Worm (Caenorhabditis elegans) whole organism, young adult: ENCODE results near the gene era-1.

Experiments
- B0261.1 ChIP-seq: sonication (generic microtip); optimal IDR thresholded peaks from 2 replicates; lab custom pipeline; 2016; ENCODE audit warnings: mild to moderate bottlenecking, missing genetic modification characterization, moderate library complexity, missing compliant biosample characterization
- F57A8.1 ChIP-seq: fragments of 200-800 bp; sonication (Bioruptor generic); optimal IDR thresholded peaks from 2 replicates; lab custom pipeline; 2018; ENCODE audit warnings: mild to moderate bottlenecking, missing genetic modification characterization, moderate library complexity, missing compliant biosample characterization
- F57C9.4 ChIP-seq: sonication (generic microtip); optimal IDR thresholded peaks from 2 replicates; lab custom pipeline; 2017; ENCODE audit warnings: mild to moderate bottlenecking, missing genetic modification characterization, missing compliant biosample characterization
- T07F8.4 ChIP-seq: sonication (generic microtip); optimal IDR thresholded peaks from 2 replicates; lab custom pipeline; 2016; ENCODE audit warnings: mild to moderate bottlenecking, missing genetic modification characterization, moderate library complexity, missing compliant biosample characterization
- T26A5.8 ChIP-seq: sonication (generic microtip); optimal IDR thresholded peaks from 2 replicates; lab custom pipeline; 2016; ENCODE audit warnings: missing genetic modification characterization, missing compliant biosample characterization
- Y56A3A.18 ChIP-seq: fragments of 200-800 bp; sonication (Bioruptor generic); IDR thresholded peaks from 2 replicates; pipeline ENCODE4 v1.3.6; 2022; ENCODE audit warnings: missing genetic modification reagents, missing genetic modification characterization, missing compliant biosample characterization
- Y67H2A.10 ChIP-seq: fragments of 200-800 bp; sonication (Bioruptor generic); conservative IDR thresholded peaks from 2 replicates; pipeline ENCODE4 v1.3.6; 2022; ENCODE audit warnings: missing genetic modification reagents, missing genetic modification characterization, missing compliant biosample characterization
- Y79H2A.3 ChIP-seq: fragments of 200-800 bp; sonication (Bioruptor generic); conservative IDR thresholded peaks from 2 replicates; pipeline ENCODE4 v1.3.6; 2022; ENCODE audit warnings: missing genetic modification reagents, missing genetic modification characterization, missing compliant biosample characterization
- ZK185.1 ChIP-seq: sonication (generic microtip); optimal IDR thresholded peaks from 2 replicates; lab custom pipeline; 2016; ENCODE audit warnings: mild to moderate bottlenecking, missing genetic modification characterization, missing compliant biosample characterization; ENCODE audit not compliant: poor library complexity, severe bottlenecking
- akir-1 ChIP-seq: fragments of 200-800 bp; sonication (Bioruptor generic); optimal IDR thresholded peaks from 2 replicates; lab custom pipeline; 2018; ENCODE audit warnings: mild to moderate bottlenecking, missing genetic modification characterization, moderate library complexity, missing compliant biosample characterization
- aptf-2 ChIP-seq: fragments of 200-800 bp; sonication (Bioruptor generic); conservative IDR thresholded peaks from 2 replicates; pipeline ENCODE4 v1.3.6; 2022; ENCODE audit warnings: missing genetic modification reagents, missing genetic modification characterization, missing compliant biosample characterization
- attf-3 ChIP-seq: fragments of 200-800 bp; sonication (Bioruptor generic); conservative IDR thresholded peaks from 2 replicates; pipeline ENCODE4 v1.3.6; 2022; ENCODE audit warnings: missing genetic modification reagents, missing genetic modification characterization, missing compliant biosample characterization
- attf-5 ChIP-seq: fragments of 200-800 bp; sonication (Bioruptor generic); optimal IDR thresholded peaks from 2 replicates; lab custom pipeline; 2018; ENCODE audit warnings: mild to moderate bottlenecking, missing genetic modification characterization, missing compliant biosample characterization
- bed-2 ChIP-seq: fragments of 200-800 bp; sonication (Bioruptor generic); IDR thresholded peaks from 2 replicates; pipeline ENCODE4 v1.3.6; 2022; ENCODE audit warnings: missing genetic modification reagents, missing genetic modification characterization, missing compliant biosample characterization
- ceh-27 ChIP-seq: fragments of 200-800 bp; sonication (Bioruptor generic); optimal IDR thresholded peaks from 2 replicates; lab custom pipeline; 2018; ENCODE audit warnings: mild to moderate bottlenecking, missing genetic modification characterization, moderate library complexity, missing compliant biosample characterization
- efl-1 ChIP-seq: fragments of 150-350 bp; optimal IDR thresholded peaks from 2 replicates; lab custom pipeline; 2014; ENCODE audit warnings: missing biosample characterization, missing genetic modification reagents, missing genetic modification characterization
- egrh-3 ChIP-seq: fragments of 200-800 bp; sonication (Bioruptor generic); IDR thresholded peaks from 2 replicates; pipeline ENCODE4 v1.3.6; 2022; ENCODE audit warnings: missing genetic modification reagents, missing genetic modification characterization, missing compliant biosample characterization
- lin-54 ChIP-seq: fragments of 200-800 bp; sonication (Bioruptor generic); optimal IDR thresholded peaks from 2 replicates; lab custom pipeline; 2018; ENCODE audit warnings: mild to moderate bottlenecking, missing genetic modification characterization, missing compliant biosample characterization
- madf-3 ChIP-seq: fragments of 200-800 bp; sonication (Bioruptor generic); IDR thresholded peaks from 2 replicates; pipeline ENCODE4 v1.3.6; 2022; ENCODE audit warnings: missing genetic modification reagents, missing genetic modification characterization, missing compliant biosample characterization
- madf-8 ChIP-seq: fragments of 200-800 bp; sonication (Bioruptor generic); conservative IDR thresholded peaks from 2 replicates; pipeline ENCODE4 v1.3.6; 2022; ENCODE audit warnings: missing genetic modification reagents, missing genetic modification characterization, missing compliant biosample characterization
- mes-4 ChIP-seq: sonication (generic microtip); optimal IDR thresholded peaks from 2 replicates; lab custom pipeline; 2016; ENCODE audit warnings: missing genotype, missing genetic modification characterization, missing compliant biosample characterization
- mxl-1 ChIP-seq: sonication (generic microtip); optimal IDR thresholded peaks from 2 replicates; lab custom pipeline; 2016; ENCODE audit warnings: missing genetic modification characterization, missing compliant biosample characterization
- nfya-2 ChIP-seq: fragments of 200-800 bp; sonication (Bioruptor generic); IDR thresholded peaks from 2 replicates; pipeline ENCODE4 v1.3.6; 2022; ENCODE audit warnings: missing genetic modification reagents, missing genetic modification characterization, missing compliant biosample characterization
- nhr-80 ChIP-seq: sonication (generic microtip); optimal IDR thresholded peaks from 2 replicates; lab custom pipeline; 2016; ENCODE audit warnings: missing genetic modification characterization, missing compliant biosample characterization
- rcor-1 ChIP-seq: fragments of 200-800 bp; sonication (Bioruptor generic); IDR thresholded peaks from 2 replicates; pipeline ENCODE4 v1.3.6; 2022; ENCODE audit warnings: missing genetic modification reagents, missing genetic modification characterization, missing compliant biosample characterization
- snpc-3.4 ChIP-seq: sonication (generic microtip); optimal IDR thresholded peaks from 2 replicates; lab custom pipeline; 2017; ENCODE audit warnings: missing genetic modification characterization, mild to moderate bottlenecking, missing compliant biosample characterization, antibody characterized with exemption, moderate library complexity, missing genotype, missing genetic modification reagents
- snpc-4 ChIP-seq, 5 experiments: fragments of 150-350 bp in 1 of 5; sonication (generic microtip) in 4 of 5; optimal IDR thresholded peaks; 2 replicates each; lab custom pipeline; 2014 to 2018; ENCODE audit warnings: missing genetic modification characterization in 5 of 5, missing biosample characterization in 3 of 5, antibody characterized with exemption in 2 of 5, mild to moderate bottlenecking in 2 of 5, missing compliant biosample characterization in 2 of 5, missing genotype in 2 of 5, moderate library complexity in 2 of 5, missing genetic modification reagents in 1 of 5
- tlf-1 ChIP-seq: fragments of 200-800 bp; sonication (Bioruptor generic); optimal IDR thresholded peaks from 2 replicates; lab custom pipeline; 2018; ENCODE audit warnings: mild to moderate bottlenecking, missing genetic modification characterization, missing compliant biosample characterization
- zfh-2 ChIP-seq: fragments of 200-800 bp; sonication (Bioruptor generic); conservative IDR thresholded peaks from 2 replicates; pipeline ENCODE4 v1.3.6; 2022; ENCODE audit warnings: missing genetic modification reagents, missing genetic modification characterization, missing compliant biosample characterization
- zim-3 ChIP-seq: sonication (generic microtip); optimal IDR thresholded peaks from 2 replicates; lab custom pipeline; 2017; ENCODE audit warnings: mild to moderate bottlenecking, missing genetic modification characterization, moderate library complexity, missing compliant biosample characterization

era-1 gene

ce11 chrV:6668741-6669140 is 34.1 kb upstream of the era-1 start, which contains the start of gene str-180:
Gene str-180, minus strand, starts transcription at chrV:6668841.
- TF ChIP-seq F57A8.1 (GFP tag; lab: Kevin White, UChicago) (no peak), snpc-4 (GFP tag; optimal IDR thresholded peaks at IDR 0.05; lab: Kevin White, UChicago) (no peak), snpc-4 (tag; optimal IDR thresholded peaks at IDR 0.05; lab: Kevin White, UChicago) (no peak), B0261.1 (no peak), madf-8 (GFP tag; lab: Robert Waterston, UW) (no peak), madf-3 (no peak), ceh-27 (GFP tag; lab: Kevin White, UChicago) (no peak), tlf-1 (GFP tag; lab: Kevin White, UChicago) (no peak), attf-5 (GFP tag; lab: Kevin White, UChicago) (no peak), snpc-3.4 (tag; lab: Kevin White, UChicago) (no peak), nfya-2 (GFP tag; lab: Robert Waterston, UW) (no peak), akir-1 (no peak)
- TF ChIP-seq, all 124 proteins: peak for 0

- TF ChIP-seq nhr-80 (tag; lab: Kevin White, UChicago) = peak; percentile 32
- TF ChIP-seq lin-54 (GFP tag; lab: Kevin White, UChicago) = no peak
Observed at ce11 chrV:6669520-6669919, 33.3 kb upstream of the era-1 start, which contains the start of gene cest-28. Gene cest-28, plus strand, starts transcription at chrV:6669820.

DNA sequence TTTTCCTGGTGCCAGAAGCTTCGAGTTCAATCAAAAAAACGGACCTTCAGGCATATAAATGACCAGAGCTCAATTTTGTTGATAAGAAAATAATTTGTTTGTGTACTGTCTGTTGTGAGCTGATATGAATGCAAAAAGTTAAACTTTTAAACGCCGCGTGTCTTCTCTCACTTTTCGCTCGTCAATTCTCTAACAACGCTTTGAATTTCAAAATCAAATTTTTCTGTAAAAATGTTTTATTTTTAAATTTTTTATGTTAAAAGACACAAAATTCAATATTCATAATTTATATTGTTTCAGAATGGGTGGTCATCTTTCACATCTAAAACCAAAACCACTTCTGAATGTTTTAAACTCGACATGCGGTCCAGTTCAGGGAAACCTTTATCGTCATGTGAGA is 28.9 kb upstream of the era-1 start, which contains the start of gene cest-31:
cest-31 (plus strand) TSS at position 301 of the 400 bp plus-strand sequence.
- TF ChIP-seq mes-4 (tag; lab: Kevin White, UChicago) = no peak
- TF ChIP-seq nhr-80 (tag; lab: Kevin White, UChicago) = no peak
- no peak for TF ChIP-seq ZK185.1 (tag; lab: Kevin White, UChicago)
- no peak for TF ChIP-seq mxl-1 (tag; lab: Kevin White, UChicago)
- TF ChIP-seq F57C9.4 (tag; lab: Kevin White, UChicago) = no peak
- TF ChIP-seq zfh-2 (GFP tag; lab: Robert Waterston, UW) = no peak
- no peak for TF ChIP-seq bed-2 (GFP tag; lab: Robert Waterston, UW)

ce11 chrV:6676158-6676849 is 26.6 kb upstream of the era-1 start, which contains the start of gene cest-34:
Gene cest-34, plus strand, starts transcription at chrV:6676799.
- no peak for TF ChIP-seq aptf-2 (GFP tag; lab: Robert Waterston, UW)
- peak; percentile 87 for TF ChIP-seq nhr-80 (tag; lab: Kevin White, UChicago)
- TF ChIP-seq Y79H2A.3 (GFP tag; lab: Robert Waterston, UW) = no peak
- no peak for TF ChIP-seq efl-1 (GFP tag; lab: Kevin White, UChicago)
- TF ChIP-seq egrh-3 = no peak
- TF ChIP-seq Y67H2A.10 (GFP tag; lab: Robert Waterston, UW) = no peak
- TF ChIP-seq zim-3 (tag; lab: Kevin White, UChicago) = no peak
- TF ChIP-seq T07F8.4 (tag; lab: Kevin White, UChicago) = no peak
- TF ChIP-seq, all 124 proteins: peak for 1

DNA sequence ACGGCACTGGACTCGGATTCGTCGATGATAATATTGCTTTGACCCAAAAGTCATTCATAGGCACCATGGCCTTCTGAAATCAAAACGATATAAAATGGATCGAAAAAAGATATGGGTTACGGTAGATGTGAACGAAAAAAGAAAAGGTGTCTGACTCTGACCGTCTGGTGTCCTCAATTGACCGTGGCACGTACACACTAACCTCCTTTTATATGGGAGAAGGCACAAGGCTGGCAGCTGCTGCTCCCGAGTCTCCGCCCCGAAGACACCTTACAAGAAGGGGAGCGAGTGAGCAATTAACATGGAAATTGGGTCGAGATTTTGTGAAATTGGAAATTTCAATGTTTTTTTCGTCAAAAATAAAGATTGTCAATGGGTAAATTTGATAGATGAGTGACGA is 21.4 kb upstream of the era-1 start, which contains the start of gene egl-46:
egl-46 (minus strand) TSS at position 73 of the 400 bp plus-strand sequence.
- TF ChIP-seq zfh-2 (GFP tag; lab: Robert Waterston, UW) = 0 out of 2 replicates have a peak, but pooled peaks have one; percentile 19
- no peak for TF ChIP-seq ceh-27 (GFP tag; lab: Kevin White, UChicago)

ce11 chrV:6683282-6683681 is 19.6 kb upstream of the era-1 start:
- no peak for TF ChIP-seq Y56A3A.18 (GFP tag; lab: Robert Waterston, UW)
- TF ChIP-seq rcor-1 (GFP tag; lab: Robert Waterston, UW) = no peak
- no peak for TF ChIP-seq attf-3 (GFP tag; lab: Robert Waterston, UW)
- TF ChIP-seq snpc-4 (GFP tag; optimal IDR thresholded peaks at IDR 0.05; lab: Kevin White, UChicago) = no peak
- no peak for TF ChIP-seq snpc-4 (tag; optimal IDR thresholded peaks at IDR 0.05; lab: Kevin White, UChicago)
- no peak for TF ChIP-seq T26A5.8 (tag; lab: Kevin White, UChicago)
